Worm (Caenorhabditis elegans): Measurements from ENCODE around the gene F52H2.5.

DNA sequence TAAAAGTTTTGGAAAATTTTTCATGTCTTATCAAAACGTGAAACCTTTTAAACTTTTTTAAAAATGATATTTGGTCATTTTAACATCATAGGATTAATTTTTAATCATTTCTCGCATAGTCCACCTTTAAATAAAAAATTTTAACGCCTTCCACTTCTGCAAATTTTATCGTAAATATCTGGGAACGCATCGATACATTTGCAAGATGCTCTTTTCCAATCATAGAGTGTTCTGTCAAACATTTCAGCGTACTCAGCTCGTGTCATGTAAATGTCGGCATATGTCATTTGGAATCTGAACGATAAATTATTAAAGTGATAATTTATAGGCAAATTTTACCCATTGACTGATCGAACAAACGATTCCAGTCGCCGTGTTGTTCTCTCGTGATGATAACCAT is at the start of gene F52H2.5:
- TF ChIP-seq ama-1 (optimal IDR thresholded peaks at IDR 0.05) (no peak), B0310.2 (tag; optimal IDR thresholded peaks at IDR 0.05) (no peak), tbx-11 (GFP tag; IDR thresholded peaks at IDR 0.05) (no peak), hmg-4 (GFP tag; optimal IDR thresholded peaks at IDR 0.05) (no peak), flt-1 (GFP tag; IDR thresholded peaks at IDR 0.05) (no peak), F13C5.2 (tag; optimal IDR thresholded peaks at IDR 0.05) (no peak)
